Worm (Caenorhabditis elegans): ENCODE measurements around the gene msp-64.

DNA sequence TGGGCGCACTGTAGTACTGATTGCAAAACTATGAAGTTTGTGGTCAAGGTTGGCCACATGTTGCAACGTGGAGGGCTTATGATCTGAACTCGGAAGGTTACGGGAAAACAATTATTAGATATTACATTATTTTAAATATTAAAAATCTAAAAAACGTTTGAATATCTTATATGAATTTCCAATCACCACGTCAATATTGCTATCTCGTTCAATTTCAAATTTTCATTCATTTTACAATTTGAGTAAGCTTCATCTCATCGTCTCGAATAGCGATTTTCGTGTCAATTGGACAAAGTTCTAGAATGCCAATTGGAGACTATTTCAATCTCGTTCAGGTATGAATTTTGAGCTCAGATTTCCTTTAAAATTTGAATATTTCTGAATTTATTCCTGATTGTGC lies 6.2 kb upstream of the msp-64 start, which contains the start of gene ZK1248.20:
- TF ChIP-seq B0310.2 (tag; optimal IDR thresholded peaks at IDR 0.05), result no peak
- TF ChIP-seq hnd-1 (tag; optimal IDR thresholded peaks at IDR 0.05), result no peak
- no peak for TF ChIP-seq F13C5.2 (tag; optimal IDR thresholded peaks at IDR 0.05)
- no peak for TF ChIP-seq tra-4 (tag; optimal IDR thresholded peaks at IDR 0.05)
- TF ChIP-seq ama-1 (optimal IDR thresholded peaks at IDR 0.05), result no peak
- TF ChIP-seq flt-1 (GFP tag; IDR thresholded peaks at IDR 0.05), result no peak
- no peak for TF ChIP-seq ceh-36 (tag; optimal IDR thresholded peaks at IDR 0.05)
